Fruit fly (Drosophila melanogaster) whole organism, prepupa: ENCODE measurements around the gene hoe2.

Source experiments
- CG10669 ChIP-seq: fragments of 200-800 bp; sonication (Bioruptor generic); optimal IDR thresholded peaks from 3 replicates; lab custom pipeline; 2018; ENCODE audit warnings: missing biosample characterization, mild to moderate bottlenecking, missing genetic modification characterization, moderate library complexity
- CG11294 ChIP-seq: fragments of 200-800 bp; sonication (Bioruptor generic); IDR thresholded peaks from 2 replicates; pipeline ENCODE4 v1.3.6; 2022; ENCODE audit warnings: missing biosample characterization, missing genetic modification characterization
- CG16779 ChIP-seq: fragments of 200-800 bp; sonication (Bioruptor generic); optimal IDR thresholded peaks from 3 replicates; lab custom pipeline; 2017; ENCODE audit warnings: missing biosample characterization, mild to moderate bottlenecking, missing genetic modification characterization
- CG34406 ChIP-seq: fragments of 200-800 bp; sonication (Bioruptor generic); optimal IDR thresholded peaks from 3 replicates; lab custom pipeline; 2016; ENCODE audit warnings: missing biosample characterization, missing genetic modification characterization
- CG6854 ChIP-seq: fragments of 200-800 bp; sonication (Bioruptor generic); optimal IDR thresholded peaks from 2 replicates; lab custom pipeline; 2017; ENCODE audit warnings: missing biosample characterization, mild to moderate bottlenecking, missing genetic modification characterization
- Eip93F ChIP-seq: fragments of 200-800 bp; sonication (Bioruptor generic); optimal IDR thresholded peaks from 2 replicates; lab custom pipeline; 2016; ENCODE audit warnings: missing biosample characterization, mild to moderate bottlenecking, missing genetic modification characterization
- Ets21C ChIP-seq: fragments of 200-800 bp; sonication (Bioruptor generic); optimal IDR thresholded peaks from 3 replicates; lab custom pipeline; 2016; ENCODE audit warnings: missing biosample characterization, missing genetic modification characterization
- Gug ChIP-seq: fragments of 200-800 bp; sonication (Bioruptor generic); IDR thresholded peaks from 2 replicates; pipeline ENCODE4 v1.3.6; 2022; ENCODE audit warnings: missing biosample characterization, missing genetic modification characterization
- Lpt ChIP-seq: fragments of 200-800 bp; sonication (Bioruptor generic); optimal IDR thresholded peaks from 3 replicates; lab custom pipeline; 2016; ENCODE audit warnings: missing biosample characterization, missing genetic modification characterization
- Sox102F ChIP-seq: fragments of 200-800 bp; sonication (Bioruptor generic); optimal IDR thresholded peaks from 2 replicates; lab custom pipeline; 2016; ENCODE audit warnings: missing biosample characterization, mild to moderate bottlenecking, missing genetic modification characterization
- Sox14 ChIP-seq: fragments of 200-800 bp; sonication (Bioruptor generic); optimal IDR thresholded peaks from 3 replicates; lab custom pipeline; 2016; ENCODE audit warnings: missing biosample characterization, missing genetic modification characterization

dm6 chr2L:4903838-4904237 lies 32.4 kb downstream of the hoe2 start:
- TF ChIP-seq CG6854 (GFP tag; lab: Kevin White, UChicago) (no peak), Gug (no peak), Ets21C (GFP tag; lab: Kevin White, UChicago) (no peak), Sox14 (GFP tag; lab: Kevin White, UChicago) (no peak), CG34406 (no peak), CG11294 (GFP tag; lab: Robert Waterston, UW) (no peak), CG16779 (tag; lab: Kevin White, UChicago) (no peak), Eip93F (GFP tag; lab: Kevin White, UChicago) (no peak), Lpt (GFP tag; lab: Kevin White, UChicago) (no peak), CG10669 (GFP tag; lab: Kevin White, UChicago) (no peak), Sox102F (GFP tag; lab: Kevin White, UChicago) (no peak)
